Fruit fly (Drosophila melanogaster): Measurements from ENCODE around the gene Jon66Ci.

- TF ChIP-seq CG8478 (optimal IDR thresholded peaks at IDR 0.05) (no peak), psq (optimal IDR thresholded peaks at IDR 0.05) (no peak), usp (GFP tag; optimal IDR thresholded peaks at IDR 0.05) (no peak), pan (optimal IDR thresholded peaks at IDR 0.05) (no peak), Dll (optimal IDR thresholded peaks at IDR 0.05) (no peak), EcR (GFP tag; optimal IDR thresholded peaks at IDR 0.05) (no peak)
Measured at dm6 chr3L:8423156-8423555, 31.8 kb downstream of the Jon66Ci start.

All from whole organism.